Worm (Caenorhabditis elegans) whole organism, L4 larva: Measurements from ENCODE around the gene fbxc-45.

Source experiments
- D1046.2 ChIP-seq: fragments of 200-800 bp; sonication (Bioruptor generic); IDR thresholded peaks from 2 replicates; pipeline ENCODE4 v1.3.6; 2022; ENCODE audit warnings: missing genetic modification characterization, missing compliant biosample characterization
- Y5F2A.4 ChIP-seq: fragments of 200-800 bp; sonication (Bioruptor generic); optimal IDR thresholded peaks from 2 replicates; lab custom pipeline; 2018; ENCODE audit warnings: mild to moderate bottlenecking, missing genetic modification characterization, missing compliant biosample characterization
- Y75B8A.6 ChIP-seq: fragments of 200-800 bp; sonication (Bioruptor generic); IDR thresholded peaks from 2 replicates; pipeline ENCODE4 v1.3.6; 2022; ENCODE audit warnings: missing genetic modification reagents, missing genetic modification characterization, missing compliant biosample characterization
- ZK546.5 ChIP-seq, 2 experiments: sonication (generic microtip); optimal IDR thresholded peaks; 2 replicates each; lab custom pipeline; 2017; ENCODE audit warnings: missing biosample characterization in 2 of 2, missing genetic modification characterization in 2 of 2
- ama-1 ChIP-seq: fragments of 150-350 bp; optimal IDR thresholded peaks from 2 replicates; lab custom pipeline; 2014; ENCODE audit warnings: inconsistent platforms, mixed read lengths
- ces-1 ChIP-seq: fragments of 150-350 bp; sonication (generic microtip); optimal IDR thresholded peaks from 4 replicates; lab custom pipeline; 2014; ENCODE audit warnings: missing biosample characterization, missing genetic modification reagents, missing genetic modification characterization
- dmd-8 ChIP-seq: fragments of 200-800 bp; sonication (Bioruptor generic); IDR thresholded peaks from 2 replicates; pipeline ENCODE4 v1.3.6; 2022; ENCODE audit warnings: missing genetic modification characterization, missing compliant biosample characterization
- hif-1 ChIP-seq, 2 experiments: sonication (generic microtip); optimal IDR thresholded peaks; 2 replicates each; lab custom pipeline; 2016 to 2017; ENCODE audit warnings: missing compliant biosample characterization in 2 of 2, missing genetic modification characterization in 2 of 2, missing genetic modification reagents in 2 of 2, missing genotype in 2 of 2, mild to moderate bottlenecking in 1 of 2
- lin-15B ChIP-seq: fragments of 150-350 bp; sonication (generic microtip); optimal IDR thresholded peaks from 3 replicates; lab custom pipeline; 2014; ENCODE audit warnings: missing biosample characterization, missing genetic modification characterization
- lin-39 ChIP-seq: fragments of 150-350 bp; optimal IDR thresholded peaks from 2 replicates; lab custom pipeline; 2014; ENCODE audit warnings: missing biosample characterization, missing genetic modification reagents, missing genetic modification characterization
- nhr-237 ChIP-seq: sonication (generic microtip); optimal IDR thresholded peaks from 2 replicates; lab custom pipeline; 2017; ENCODE audit warnings: missing biosample characterization, missing genetic modification characterization
- unc-62 ChIP-seq, 3 experiments: fragments of 150-350 bp in 1 of 3; sonication (generic microtip); optimal IDR thresholded peaks in 2 of 3; peaks in 1 of 3; 1 replicate in 1 of 3; 2 replicates in 2 of 3; lab custom pipeline; 2014 to 2017; ENCODE audit warnings: missing biosample characterization in 3 of 3, missing genetic modification characterization in 3 of 3, missing genetic modification reagents in 3 of 3, missing genotype in 1 of 3
- ztf-11 ChIP-seq: fragments of 150-350 bp; optimal IDR thresholded peaks from 2 replicates; lab custom pipeline; 2014; ENCODE audit warnings: missing biosample characterization, missing genetic modification characterization

DNA sequence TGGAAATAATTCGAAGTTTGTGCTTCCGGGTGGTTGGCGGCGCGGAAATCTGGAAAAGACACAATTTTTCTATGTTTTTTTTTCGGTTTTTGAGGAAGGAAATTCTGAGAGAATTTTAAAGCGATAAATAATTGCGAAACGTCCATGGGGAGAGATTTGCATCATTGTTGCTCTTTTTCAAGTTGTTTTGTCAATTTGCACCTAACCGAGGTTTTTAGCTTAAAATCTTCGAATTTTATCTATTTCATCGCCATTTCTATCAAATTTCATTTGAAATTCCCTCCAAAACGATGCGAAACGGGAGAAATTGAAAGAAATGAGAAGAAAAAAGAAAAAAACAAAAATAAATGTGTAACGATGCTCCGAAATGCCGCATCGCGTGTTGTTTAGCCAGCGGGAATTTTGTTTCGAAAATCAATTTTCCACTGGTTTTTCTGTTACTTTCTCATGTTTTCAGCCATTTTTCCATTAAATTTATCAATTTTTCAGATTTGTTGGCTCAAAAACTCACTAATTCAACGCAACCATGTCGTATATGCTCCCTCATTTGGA lies 31.6 kb downstream of the fbxc-45 start, which contains the start of the genes nprt-1 and dib-1:
- TF ChIP-seq ZK546.5 (tag; optimal IDR thresholded peaks at IDR 0.05; lab: Kevin White, UChicago) (no peak), Y75B8A.6 (GFP tag; lab: Robert Waterston, UW) (no peak), unc-62 (GFP tag; optimal IDR thresholded peaks at IDR 0.05 in 1 of 2; lab: Kevin White, UChicago) (no peak), unc-62 (tag; optimal IDR thresholded peaks at IDR 0.05; lab: Kevin White, UChicago) (no peak), nhr-237 (no peak), hif-1 (tag; optimal IDR thresholded peaks at IDR 0.05; lab: Kevin White, UChicago) (no peak), ces-1 (GFP tag; lab: Kevin White, UChicago) (no peak), D1046.2 (GFP tag; lab: Robert Waterston, UW) (no peak), ztf-11 (tag; lab: Kevin White, UChicago) (no peak), ama-1 (lab: Kevin White, UChicago) (peak; percentile 20), lin-39 (tag; lab: Kevin White, UChicago) (no peak), Y5F2A.4 (no peak), dmd-8 (GFP tag; lab: Robert Waterston, UW) (no peak), lin-15B (tag; lab: Kevin White, UChicago) (no peak)
